Worm (Caenorhabditis elegans): ENCODE results near the gene fbxa-158.
"Not testable (repeated sequence)": the region's sequence is repeated elsewhere in the genome, so short reads cannot be mapped to it uniquely, and the experiment has no call there.

fbxa-158 gene

DNA sequence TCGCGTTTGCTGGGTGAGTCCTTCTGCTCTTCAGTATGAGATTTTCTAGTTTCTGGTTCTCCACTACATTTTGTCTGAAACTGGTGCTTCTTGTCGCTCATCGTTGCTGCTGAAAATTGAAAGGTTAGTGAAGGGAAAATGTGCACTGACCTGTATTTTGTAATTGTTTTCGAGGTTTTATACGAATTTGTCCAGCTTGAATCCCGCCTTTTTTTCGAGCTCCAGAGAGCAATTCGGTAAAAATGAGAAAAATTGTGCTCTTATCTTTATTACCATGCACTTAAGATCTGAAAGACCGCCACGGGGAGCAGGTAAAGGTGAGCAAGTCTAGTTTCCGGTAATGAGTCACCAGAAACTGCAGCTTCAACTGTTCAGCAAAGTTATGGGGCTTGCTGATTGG, 6.7 kb upstream of the fbxa-158 start, which contains the start of gene C08E3.15:
Gene C08E3.15, minus strand, starts transcription at position 101 of the 400 bp plus-strand sequence.
- TF ChIP-seq ztf-23 (GFP tag; IDR thresholded peaks at IDR 0.05); tab-1 (GFP tag; IDR thresholded peaks at IDR 0.05); med-1 (GFP tag; optimal IDR thresholded peaks at IDR 0.05; ENCODE audit: insufficient read depth): not testable (repeated sequence)

DNA sequence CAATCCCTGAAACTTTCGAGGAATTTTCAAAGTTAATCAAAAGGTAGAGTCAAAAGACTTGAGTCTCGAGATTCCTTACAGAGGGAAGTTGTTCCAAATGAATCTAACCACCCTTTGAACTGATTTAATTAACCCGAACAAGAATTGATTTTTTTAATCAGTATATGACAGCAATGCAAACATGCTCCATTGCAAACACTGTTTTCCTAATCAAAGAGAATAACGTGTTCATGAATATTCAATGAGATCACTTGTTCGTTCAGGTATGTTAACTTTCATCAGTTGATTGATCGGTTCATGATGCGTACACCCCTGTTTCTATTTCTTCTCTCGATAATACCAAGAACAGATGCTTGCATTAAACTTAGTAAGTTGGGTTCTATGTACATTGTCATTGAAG, 4.6 kb upstream of the fbxa-158 start, which contains the start of gene C08E3.14:
Gene C08E3.14, plus strand, starts transcription at position 301 of the 400 bp plus-strand sequence.
- no peak for TF ChIP-seq klf-2 (GFP tag; conservative IDR thresholded peaks at IDR 0.05)

- no peak for TF ChIP-seq cog-1 (tag; optimal IDR thresholded peaks at IDR 0.05)
- no peak for TF ChIP-seq flt-1 (GFP tag; IDR thresholded peaks at IDR 0.05)
- TF ChIP-seq ztf-23 (GFP tag; IDR thresholded peaks at IDR 0.05): no peak
- no peak for TF ChIP-seq klf-2 (GFP tag; conservative IDR thresholded peaks at IDR 0.05)
- no peak for TF ChIP-seq ztf-29 (GFP tag; IDR thresholded peaks at IDR 0.05)
Measured at ce11 chrII:1624572-1624971, 3.5 kb upstream of the fbxa-158 start, which contains the start of gene fbxa-160. Gene fbxa-160, minus strand, starts transcription at chrII:1624672.

ce11 chrII:1621795-1622194, 715 bp upstream of the fbxa-158 start:
- no peak for TF ChIP-seq ztf-23 (GFP tag; IDR thresholded peaks at IDR 0.05)
- TF ChIP-seq tab-1 (GFP tag; IDR thresholded peaks at IDR 0.05): no peak
- TF ChIP-seq flt-1 (GFP tag; IDR thresholded peaks at IDR 0.05): no peak
- no peak for TF ChIP-seq klf-2 (GFP tag; conservative IDR thresholded peaks at IDR 0.05)
- no peak for TF ChIP-seq cog-1 (tag; optimal IDR thresholded peaks at IDR 0.05)
- TF ChIP-seq ref-1 (GFP tag; conservative IDR thresholded peaks at IDR 0.05): no peak
- TF ChIP-seq T22C8.4 (GFP tag; IDR thresholded peaks at IDR 0.05): no peak
- TF ChIP-seq ztf-29 (GFP tag; IDR thresholded peaks at IDR 0.05): no peak
- no peak for TF ChIP-seq med-1 (GFP tag; optimal IDR thresholded peaks at IDR 0.05; ENCODE audit: insufficient read depth)

- no peak for TF ChIP-seq T22C8.4 (GFP tag; IDR thresholded peaks at IDR 0.05)
- no peak for TF ChIP-seq cog-1 (tag; optimal IDR thresholded peaks at IDR 0.05)
- no peak for TF ChIP-seq med-1 (GFP tag; optimal IDR thresholded peaks at IDR 0.05; ENCODE audit: insufficient read depth)
- no peak for TF ChIP-seq tab-1 (GFP tag; IDR thresholded peaks at IDR 0.05)
- no peak for TF ChIP-seq klf-2 (GFP tag; conservative IDR thresholded peaks at IDR 0.05)
- TF ChIP-seq flt-1 (GFP tag; IDR thresholded peaks at IDR 0.05): no peak
- TF ChIP-seq ztf-29 (GFP tag; IDR thresholded peaks at IDR 0.05): no peak
- no peak for TF ChIP-seq ztf-23 (GFP tag; IDR thresholded peaks at IDR 0.05)
- no peak for TF ChIP-seq ref-1 (GFP tag; conservative IDR thresholded peaks at IDR 0.05)
Measured at ce11 chrII:1618948-1619347, 2.1 kb downstream of the fbxa-158 start, which contains the start of gene fbxa-166. Gene fbxa-166, minus strand, starts transcription at chrII:1619048.

DNA sequence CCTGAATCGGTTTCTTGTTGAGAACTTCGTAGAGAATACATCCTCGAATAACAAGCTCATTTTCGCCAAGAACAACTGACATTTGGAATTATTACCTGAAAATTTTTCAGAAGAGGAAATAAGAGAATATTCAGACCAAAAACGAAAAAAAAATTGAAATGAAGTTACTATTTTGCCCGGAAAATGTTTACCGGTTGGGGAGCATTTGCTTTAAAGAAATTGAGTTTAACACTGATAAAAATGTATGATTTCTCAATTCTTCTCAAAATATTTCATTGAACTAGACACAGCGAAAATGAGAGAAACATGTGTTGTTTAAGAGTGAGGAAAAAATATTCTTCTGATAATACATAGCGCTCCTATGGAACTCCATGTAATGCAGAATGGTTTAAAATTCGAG, 4.7 kb downstream of the fbxa-158 start, which contains the start of gene fbxa-165:
Gene fbxa-165, minus strand, starts transcription at position 101 of the 400 bp plus-strand sequence.
- no peak for TF ChIP-seq klf-2 (GFP tag; conservative IDR thresholded peaks at IDR 0.05)
- TF ChIP-seq ztf-29 (GFP tag; IDR thresholded peaks at IDR 0.05): no peak
- no peak for TF ChIP-seq flt-1 (GFP tag; IDR thresholded peaks at IDR 0.05)
- no peak for TF ChIP-seq ref-1 (GFP tag; conservative IDR thresholded peaks at IDR 0.05)

- TF ChIP-seq ztf-23 (GFP tag; IDR thresholded peaks at IDR 0.05) (no peak), klf-2 (GFP tag; conservative IDR thresholded peaks at IDR 0.05) (no peak), T22C8.4 (GFP tag; IDR thresholded peaks at IDR 0.05) (no peak), ref-1 (GFP tag; conservative IDR thresholded peaks at IDR 0.05) (no peak), tab-1 (GFP tag; IDR thresholded peaks at IDR 0.05) (no peak), flt-1 (GFP tag; IDR thresholded peaks at IDR 0.05) (no peak), cog-1 (tag; optimal IDR thresholded peaks at IDR 0.05) (no peak), med-1 (GFP tag; optimal IDR thresholded peaks at IDR 0.05; ENCODE audit: insufficient read depth) (no peak), ztf-29 (GFP tag; IDR thresholded peaks at IDR 0.05) (no peak)
Measured at ce11 chrII:1613972-1614371, 7.1 kb downstream of the fbxa-158 start, which contains the start of gene fbxa-164. Gene fbxa-164, minus strand, starts transcription at chrII:1614072.

- no peak for TF ChIP-seq ztf-23 (GFP tag; IDR thresholded peaks at IDR 0.05)
- TF ChIP-seq cog-1 (tag; optimal IDR thresholded peaks at IDR 0.05): no peak
- TF ChIP-seq ztf-29 (GFP tag; IDR thresholded peaks at IDR 0.05): no peak
- no peak for TF ChIP-seq med-1 (GFP tag; optimal IDR thresholded peaks at IDR 0.05; ENCODE audit: insufficient read depth)
- TF ChIP-seq klf-2 (GFP tag; conservative IDR thresholded peaks at IDR 0.05): no peak
- TF ChIP-seq T22C8.4 (GFP tag; IDR thresholded peaks at IDR 0.05): no peak
- TF ChIP-seq tab-1 (GFP tag; IDR thresholded peaks at IDR 0.05): no peak
Measured at ce11 chrII:1610630-1611029, 10.4 kb downstream of the fbxa-158 start, which contains the start of gene fbxa-163. Gene fbxa-163, minus strand, starts transcription at chrII:1610730.

DNA sequence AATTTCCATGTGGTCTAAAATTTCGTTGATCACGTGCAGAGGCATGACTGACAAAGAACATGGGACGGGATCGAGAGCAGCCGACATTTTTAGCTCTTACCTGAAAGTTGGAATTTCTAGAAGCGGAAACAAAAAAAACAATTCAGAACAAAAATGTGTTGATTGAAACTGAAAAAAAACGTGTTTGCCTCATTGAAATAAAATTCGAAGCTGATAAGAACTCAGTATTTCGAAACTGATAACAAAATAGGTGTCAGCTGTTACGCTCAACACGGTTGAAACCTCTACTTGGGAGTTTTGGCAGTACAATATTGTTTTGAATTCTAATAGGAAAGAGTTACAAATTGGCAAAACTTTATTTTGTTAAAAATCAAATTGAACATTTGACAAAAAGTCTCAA, 12.2 kb downstream of the fbxa-158 start:
- TF ChIP-seq cog-1 (tag; optimal IDR thresholded peaks at IDR 0.05) (no peak), ref-1 (GFP tag; conservative IDR thresholded peaks at IDR 0.05) (no peak), ztf-29 (GFP tag; IDR thresholded peaks at IDR 0.05) (no peak), tab-1 (GFP tag; IDR thresholded peaks at IDR 0.05) (no peak), klf-2 (GFP tag; conservative IDR thresholded peaks at IDR 0.05) (no peak), ztf-23 (GFP tag; IDR thresholded peaks at IDR 0.05) (no peak), T22C8.4 (GFP tag; IDR thresholded peaks at IDR 0.05) (no peak), med-1 (GFP tag; optimal IDR thresholded peaks at IDR 0.05; ENCODE audit: insufficient read depth) (no peak), flt-1 (GFP tag; IDR thresholded peaks at IDR 0.05) (no peak)

DNA sequence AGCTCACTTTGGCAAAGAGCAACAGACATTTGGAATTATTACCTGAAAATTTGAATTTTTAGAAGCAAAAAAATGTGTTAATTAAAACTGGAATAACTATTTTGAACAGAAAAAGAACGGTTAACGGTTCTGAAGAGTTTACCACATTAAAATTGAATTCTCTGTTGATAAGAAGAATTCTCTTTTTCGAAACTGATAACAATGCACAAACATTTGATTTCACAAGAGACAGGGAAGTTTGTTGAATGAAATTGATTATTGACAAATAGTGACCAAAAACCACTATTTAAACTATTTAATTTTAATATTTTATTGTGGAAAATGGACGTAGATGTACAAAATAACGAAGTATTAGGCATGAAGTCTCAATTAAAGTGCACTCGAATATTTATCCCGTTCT, 13.5 kb downstream of the fbxa-158 start:
- no peak for TF ChIP-seq klf-2 (GFP tag; conservative IDR thresholded peaks at IDR 0.05)
- no peak for TF ChIP-seq med-1 (GFP tag; optimal IDR thresholded peaks at IDR 0.05; ENCODE audit: insufficient read depth)
- no peak for TF ChIP-seq ref-1 (GFP tag; conservative IDR thresholded peaks at IDR 0.05)
- TF ChIP-seq flt-1 (GFP tag; IDR thresholded peaks at IDR 0.05): no peak
- TF ChIP-seq tab-1 (GFP tag; IDR thresholded peaks at IDR 0.05): no peak
- no peak for TF ChIP-seq cog-1 (tag; optimal IDR thresholded peaks at IDR 0.05)
- TF ChIP-seq T22C8.4 (GFP tag; IDR thresholded peaks at IDR 0.05): no peak
- TF ChIP-seq ztf-23 (GFP tag; IDR thresholded peaks at IDR 0.05): no peak
- no peak for TF ChIP-seq ztf-29 (GFP tag; IDR thresholded peaks at IDR 0.05)

All from whole organism, midembryonic.